Worm (Caenorhabditis elegans): ENCODE results near the gene R01B10.2.

ce11 chrV:6003301-6003700 lies 38.0 kb downstream of the R01B10.2 start, which contains the start of gene fos-1:
- TF ChIP-seq ces-1 (GFP tag; optimal IDR thresholded peaks at IDR 0.05) (no peak), ztf-11 (tag; optimal IDR thresholded peaks at IDR 0.05) (no peak), hlh-1 (tag; optimal IDR thresholded peaks at IDR 0.05) (no peak), pha-4 (tag; optimal IDR thresholded peaks at IDR 0.05) (no peak), lin-13 (tag; optimal IDR thresholded peaks at IDR 0.05) (no peak), M03D4.4 (tag; optimal IDR thresholded peaks at IDR 0.05) (no peak), zip-8 (tag; optimal IDR thresholded peaks at IDR 0.05) (no peak), unc-62 (GFP tag; optimal IDR thresholded peaks at IDR 0.05) (no peak)

All from whole organism, mixed stage, embryonic.